Worm (Caenorhabditis elegans): ENCODE measurements around the gene Y14H12A.2.

Gene Y14H12A.2

ce11 chrII:3989627-3990367 lies at the start of gene Y14H12A.2:
Y14H12A.2 (minus strand) TSS chrII:3989677.
- no peak for TF ChIP-seq cog-1 (tag; optimal IDR thresholded peaks at IDR 0.05)
- no peak for TF ChIP-seq med-1 (GFP tag; optimal IDR thresholded peaks at IDR 0.05; ENCODE audit: insufficient read depth)
- no peak for TF ChIP-seq ztf-29 (GFP tag; IDR thresholded peaks at IDR 0.05)
- TF ChIP-seq flt-1 (GFP tag; IDR thresholded peaks at IDR 0.05), result no peak
- TF ChIP-seq ref-1 (GFP tag; conservative IDR thresholded peaks at IDR 0.05), result no peak
- no peak for TF ChIP-seq ztf-23 (GFP tag; IDR thresholded peaks at IDR 0.05)
- no peak for TF ChIP-seq tab-1 (GFP tag; IDR thresholded peaks at IDR 0.05)
- TF ChIP-seq T22C8.4 (GFP tag; IDR thresholded peaks at IDR 0.05), result no peak
- TF ChIP-seq klf-2 (GFP tag; conservative IDR thresholded peaks at IDR 0.05), result no peak

- TF ChIP-seq T22C8.4 (GFP tag; IDR thresholded peaks at IDR 0.05), result no peak
- TF ChIP-seq klf-2 (GFP tag; conservative IDR thresholded peaks at IDR 0.05), result no peak
- no peak for TF ChIP-seq ztf-29 (GFP tag; IDR thresholded peaks at IDR 0.05)
- no peak for TF ChIP-seq flt-1 (GFP tag; IDR thresholded peaks at IDR 0.05)
- no peak for TF ChIP-seq cog-1 (tag; optimal IDR thresholded peaks at IDR 0.05)
- TF ChIP-seq med-1 (GFP tag; optimal IDR thresholded peaks at IDR 0.05; ENCODE audit: insufficient read depth), result no peak
- TF ChIP-seq ztf-23 (GFP tag; IDR thresholded peaks at IDR 0.05), result no peak
- no peak for TF ChIP-seq tab-1 (GFP tag; IDR thresholded peaks at IDR 0.05)
- no peak for TF ChIP-seq ref-1 (GFP tag; conservative IDR thresholded peaks at IDR 0.05)
These were observed 49.1 kb upstream of the Y14H12A.2 start, which contains the start of gene pqn-48 for ce11 chrII:4038541-4038940. pqn-48 (plus strand) TSS chrII:4038884.

- TF ChIP-seq flt-1 (GFP tag; IDR thresholded peaks at IDR 0.05) (no peak), ref-1 (GFP tag; conservative IDR thresholded peaks at IDR 0.05) (no peak), klf-2 (GFP tag; conservative IDR thresholded peaks at IDR 0.05) (no peak), ztf-23 (GFP tag; IDR thresholded peaks at IDR 0.05) (no peak), ztf-29 (GFP tag; IDR thresholded peaks at IDR 0.05) (no peak), cog-1 (tag; optimal IDR thresholded peaks at IDR 0.05) (no peak), tab-1 (GFP tag; IDR thresholded peaks at IDR 0.05) (no peak), T22C8.4 (GFP tag; IDR thresholded peaks at IDR 0.05) (no peak), med-1 (GFP tag; optimal IDR thresholded peaks at IDR 0.05; ENCODE audit: insufficient read depth) (no peak)
These were observed 42.8 kb upstream of the Y14H12A.2 start, which contains the start of gene K07D4.4 for ce11 chrII:4032293-4032692. K07D4.4 (minus strand) TSS chrII:4032393.

ce11 chrII:4028276-4028675 lies 38.8 kb upstream of the Y14H12A.2 start, which contains the start of gene K07D4.9:
K07D4.9 (plus strand) TSS chrII:4028576.
- TF ChIP-seq ref-1 (GFP tag; conservative IDR thresholded peaks at IDR 0.05) (no peak), tab-1 (GFP tag; IDR thresholded peaks at IDR 0.05) (no peak), T22C8.4 (GFP tag; IDR thresholded peaks at IDR 0.05) (no peak), ztf-23 (GFP tag; IDR thresholded peaks at IDR 0.05) (no peak), flt-1 (GFP tag; IDR thresholded peaks at IDR 0.05) (no peak), cog-1 (tag; optimal IDR thresholded peaks at IDR 0.05) (no peak), ztf-29 (GFP tag; IDR thresholded peaks at IDR 0.05) (no peak), med-1 (GFP tag; optimal IDR thresholded peaks at IDR 0.05; ENCODE audit: insufficient read depth) (no peak), klf-2 (GFP tag; conservative IDR thresholded peaks at IDR 0.05) (no peak)

ce11 chrII:4025462-4025861 lies 36.0 kb upstream of the Y14H12A.2 start, which contains the start of gene K07D4.5:
K07D4.5 (minus strand) TSS chrII:4025562.
- no peak for TF ChIP-seq klf-2 (GFP tag; conservative IDR thresholded peaks at IDR 0.05)
- TF ChIP-seq T22C8.4 (GFP tag; IDR thresholded peaks at IDR 0.05), result no peak
- no peak for TF ChIP-seq ztf-23 (GFP tag; IDR thresholded peaks at IDR 0.05)
- TF ChIP-seq cog-1 (tag; optimal IDR thresholded peaks at IDR 0.05), result no peak
- no peak for TF ChIP-seq ztf-29 (GFP tag; IDR thresholded peaks at IDR 0.05)
- no peak for TF ChIP-seq med-1 (GFP tag; optimal IDR thresholded peaks at IDR 0.05; ENCODE audit: insufficient read depth)
- TF ChIP-seq flt-1 (GFP tag; IDR thresholded peaks at IDR 0.05), result no peak
- no peak for TF ChIP-seq tab-1 (GFP tag; IDR thresholded peaks at IDR 0.05)
- no peak for TF ChIP-seq ref-1 (GFP tag; conservative IDR thresholded peaks at IDR 0.05)

ce11 chrII:4018617-4019016 lies 29.1 kb upstream of the Y14H12A.2 start, which contains the start of gene K07D4.6:
K07D4.6 (minus strand) TSS chrII:4018717.
- TF ChIP-seq tab-1 (GFP tag; IDR thresholded peaks at IDR 0.05) (no peak), cog-1 (tag; optimal IDR thresholded peaks at IDR 0.05) (no peak), ztf-29 (GFP tag; IDR thresholded peaks at IDR 0.05) (no peak), T22C8.4 (GFP tag; IDR thresholded peaks at IDR 0.05) (no peak), med-1 (GFP tag; optimal IDR thresholded peaks at IDR 0.05; ENCODE audit: insufficient read depth) (no peak)

ce11 chrII:4011518-4011917 lies 22.0 kb upstream of the Y14H12A.2 start:
- TF ChIP-seq med-1 (GFP tag; optimal IDR thresholded peaks at IDR 0.05; ENCODE audit: insufficient read depth) (no peak), flt-1 (GFP tag; IDR thresholded peaks at IDR 0.05) (no peak), ref-1 (GFP tag; conservative IDR thresholded peaks at IDR 0.05) (no peak), ztf-29 (GFP tag; IDR thresholded peaks at IDR 0.05) (no peak), cog-1 (tag; optimal IDR thresholded peaks at IDR 0.05) (no peak), tab-1 (GFP tag; IDR thresholded peaks at IDR 0.05) (no peak), ztf-23 (GFP tag; IDR thresholded peaks at IDR 0.05) (no peak), klf-2 (GFP tag; conservative IDR thresholded peaks at IDR 0.05) (no peak), T22C8.4 (GFP tag; IDR thresholded peaks at IDR 0.05) (no peak)

ce11 chrII:4007972-4008371 lies 18.5 kb upstream of the Y14H12A.2 start:
- no peak for TF ChIP-seq ref-1 (GFP tag; conservative IDR thresholded peaks at IDR 0.05)

ce11 chrII:4004614-4005013 lies 15.1 kb upstream of the Y14H12A.2 start, which contains the start of gene ephx-1:
ephx-1 (plus strand) TSS chrII:4004914.
- TF ChIP-seq tab-1 (GFP tag; IDR thresholded peaks at IDR 0.05) (no peak), ztf-29 (GFP tag; IDR thresholded peaks at IDR 0.05) (no peak), flt-1 (GFP tag; IDR thresholded peaks at IDR 0.05) (no peak), ref-1 (GFP tag; conservative IDR thresholded peaks at IDR 0.05) (no peak), ztf-23 (GFP tag; IDR thresholded peaks at IDR 0.05) (no peak), T22C8.4 (GFP tag; IDR thresholded peaks at IDR 0.05) (no peak), klf-2 (GFP tag; conservative IDR thresholded peaks at IDR 0.05) (no peak), med-1 (GFP tag; optimal IDR thresholded peaks at IDR 0.05; ENCODE audit: insufficient read depth) (no peak), cog-1 (tag; optimal IDR thresholded peaks at IDR 0.05) (no peak)
